Fruit fly (Drosophila melanogaster) whole organism, prepupa: Measurements from ENCODE around the gene Hsp70Ba.
A peak's percentile ranks its signal among the peaks of the same experiment; 100 is the strongest.

Experiments used
- Blimp-1 ChIP-seq: fragments of 200-800 bp; sonication (Bioruptor generic); optimal IDR thresholded peaks from 3 replicates; lab custom pipeline; 2017; ENCODE audit warnings: missing biosample characterization, missing genetic modification characterization, mild to moderate bottlenecking, moderate library complexity, missing genetic modification reagents
- CG10631 ChIP-seq: fragments of 200-800 bp; sonication (Bioruptor generic); optimal IDR thresholded peaks from 2 replicates; lab custom pipeline; 2016; ENCODE audit warnings: missing biosample characterization, missing genetic modification characterization
- CG15336 ChIP-seq: fragments of 200-800 bp; sonication (Bioruptor generic); IDR thresholded peaks from 2 replicates; pipeline ENCODE4 v1.3.6; 2022; ENCODE audit warnings: missing biosample characterization, missing genetic modification characterization
- CG1621 ChIP-seq: fragments of 200-800 bp; sonication (Bioruptor generic); optimal IDR thresholded peaks from 3 replicates; lab custom pipeline; 2018; ENCODE audit warnings: missing biosample characterization, mild to moderate bottlenecking, missing genetic modification characterization
- CG3032 ChIP-seq: fragments of 200-800 bp; optimal IDR thresholded peaks from 2 replicates; lab custom pipeline; 2019; ENCODE audit warnings: missing biosample characterization, mild to moderate bottlenecking, missing genetic modification characterization, moderate library complexity
- CG31627 ChIP-seq: fragments of 200-800 bp; sonication (Bioruptor generic); optimal IDR thresholded peaks from 3 replicates; lab custom pipeline; 2016; ENCODE audit warnings: missing biosample characterization, missing genetic modification characterization
- CG34406 ChIP-seq: fragments of 200-800 bp; sonication (Bioruptor generic); optimal IDR thresholded peaks from 3 replicates; lab custom pipeline; 2016; ENCODE audit warnings: missing biosample characterization, missing genetic modification characterization
- CG3919 ChIP-seq: fragments of 200-800 bp; sonication (Bioruptor generic); optimal IDR thresholded peaks from 3 replicates; lab custom pipeline; 2016; ENCODE audit warnings: missing biosample characterization, missing genetic modification characterization
- CG6163 ChIP-seq: fragments of 200-800 bp; sonication (Bioruptor generic); IDR thresholded peaks from 3 replicates; pipeline ENCODE4 v1.3.6; 2022; ENCODE audit warnings: missing biosample characterization, missing genetic modification characterization
- CG6276 ChIP-seq: fragments of 200-800 bp; sonication (Bioruptor generic); optimal IDR thresholded peaks from 2 replicates; lab custom pipeline; 2017; ENCODE audit warnings: missing biosample characterization, mild to moderate bottlenecking, missing genetic modification characterization
- CG6854 ChIP-seq: fragments of 200-800 bp; sonication (Bioruptor generic); optimal IDR thresholded peaks from 2 replicates; lab custom pipeline; 2017; ENCODE audit warnings: missing biosample characterization, mild to moderate bottlenecking, missing genetic modification characterization
- CG8119 ChIP-seq: fragments of 200-800 bp; sonication (Bioruptor generic); IDR thresholded peaks from 3 replicates; pipeline ENCODE4 v1.3.6; 2022; ENCODE audit warnings: missing biosample characterization, missing genetic modification characterization
- CG8319 ChIP-seq: fragments of 200-800 bp; sonication (Bioruptor generic); optimal IDR thresholded peaks from 3 replicates; lab custom pipeline; 2016; ENCODE audit warnings: missing biosample characterization, missing genetic modification characterization
- Eip78C ChIP-seq: fragments of 200-800 bp; sonication (Bioruptor generic); peaks from one replicate; lab custom pipeline; 2016; ENCODE audit warnings: missing biosample characterization, missing genetic modification characterization
- Hr38 ChIP-seq: sonication (Bioruptor generic); optimal IDR thresholded peaks from 2 replicates; lab custom pipeline; 2016; ENCODE audit warnings: missing biosample characterization, missing genetic modification characterization
- Hr39 ChIP-seq: fragments of 200-800 bp; sonication (Bioruptor generic); optimal IDR thresholded peaks from 2 replicates; lab custom pipeline; 2016; ENCODE audit warnings: missing biosample characterization, missing genetic modification characterization
- Sox14 ChIP-seq: fragments of 200-800 bp; sonication (Bioruptor generic); optimal IDR thresholded peaks from 3 replicates; lab custom pipeline; 2016; ENCODE audit warnings: missing biosample characterization, missing genetic modification characterization
- acj6 ChIP-seq: fragments of 200-800 bp; sonication (Bioruptor generic); optimal IDR thresholded peaks from 3 replicates; lab custom pipeline; 2016; ENCODE audit warnings: missing biosample characterization, missing genetic modification characterization
- cyc ChIP-seq: fragments of 200-800 bp; sonication (Bioruptor generic); optimal IDR thresholded peaks from 3 replicates; lab custom pipeline; 2016; ENCODE audit warnings: missing biosample characterization, missing genetic modification characterization
- dsx ChIP-seq: fragments of 200-800 bp; optimal IDR thresholded peaks from 3 replicates; lab custom pipeline; 2019; ENCODE audit warnings: missing biosample characterization, mild to moderate bottlenecking, missing genetic modification characterization, moderate library complexity; ENCODE audit not compliant: poor library complexity, severe bottlenecking
- esn ChIP-seq: fragments of 200-800 bp; sonication (Bioruptor generic); optimal IDR thresholded peaks from 2 replicates; lab custom pipeline; 2016; ENCODE audit warnings: missing biosample characterization, mild to moderate bottlenecking, missing genetic modification characterization, moderate library complexity
- fkh ChIP-seq: fragments of 200-800 bp; sonication (Bioruptor generic); optimal IDR thresholded peaks from 3 replicates; lab custom pipeline; 2017; ENCODE audit warnings: missing biosample characterization, mild to moderate bottlenecking, missing genetic modification characterization, moderate library complexity
- pdm3 ChIP-seq: fragments of 200-800 bp; sonication (Bioruptor generic); optimal IDR thresholded peaks from 3 replicates; lab custom pipeline; 2016; ENCODE audit warnings: missing biosample characterization, missing genetic modification characterization
- spab ChIP-seq: fragments of 200-800 bp; sonication (Bioruptor generic); optimal IDR thresholded peaks from 2 replicates; lab custom pipeline; 2017; ENCODE audit warnings: missing biosample characterization, mild to moderate bottlenecking, missing genetic modification characterization, missing genetic modification reagents
- ss ChIP-seq, 2 experiments: fragments of 200-800 bp; sonication (Bioruptor generic); optimal IDR thresholded peaks; 2 replicates in 1 of 2; 3 replicates in 1 of 2; lab custom pipeline; 2017 to 2018; ENCODE audit warnings: mild to moderate bottlenecking in 2 of 2, missing biosample characterization in 2 of 2, missing genetic modification characterization in 2 of 2, moderate library complexity in 1 of 2
- svp ChIP-seq: fragments of 200-800 bp; sonication (Bioruptor generic); peaks from one replicate; lab custom pipeline; 2016; ENCODE audit warnings: missing biosample characterization, missing genetic modification characterization
- topi ChIP-seq: fragments of 200-800 bp; sonication (Bioruptor generic); optimal IDR thresholded peaks from 3 replicates; lab custom pipeline; 2016; ENCODE audit warnings: missing biosample characterization, missing genetic modification characterization
- vri ChIP-seq: fragments of 200-800 bp; sonication (Bioruptor generic); optimal IDR thresholded peaks from 3 replicates; lab custom pipeline; 2016; ENCODE audit warnings: missing biosample characterization, mild to moderate bottlenecking, missing genetic modification characterization

The Hsp70Ba gene

dm6 chr3R:12431030-12431489 is 36.5 kb downstream of the Hsp70Ba start, which contains the start of gene Prosalpha2 (continued):
- TF ChIP-seq ss (GFP tag; optimal IDR thresholded peaks at IDR 0.05; lab: Kevin White, UChicago) (no peak), acj6 (GFP tag; lab: Kevin White, UChicago) (no peak), CG34406 (peak; percentile 16), cyc (GFP tag; lab: Kevin White, UChicago) (peak; percentile 23), CG10631 (GFP tag; lab: Kevin White, UChicago) (no peak), CG3919 (no peak), Hr38 (no peak)

dm6 chr3R:12429120-12429610 is 38.4 kb downstream of the Hsp70Ba start, which contains the start of the genes CG5641 and CG5245:
Gene CG5641 (minus strand): TSS chr3R:12429282.
Gene CG5245 (plus strand): TSS chr3R:12429560.
- TF ChIP-seq Eip78C (GFP tag; lab: Kevin White, UChicago): no peak
- peak; percentile 17 for TF ChIP-seq Sox14 (GFP tag; lab: Kevin White, UChicago)
- TF ChIP-seq Hr38: no peak

dm6 chr3R:12426310-12426653 is 41.3 kb downstream of the Hsp70Ba start, which contains the start of gene NANS:
Gene NANS (plus strand): TSS chr3R:12426578.
- TF ChIP-seq CG6163 (GFP tag; lab: Robert Waterston, UW) (no peak), CG6276 (GFP tag; lab: Kevin White, UChicago) (no peak), spab (no peak), fkh (GFP tag; lab: Kevin White, UChicago) (no peak), CG6854 (GFP tag; lab: Kevin White, UChicago) (peak; percentile 17), CG34406 (no peak), topi (GFP tag; lab: Kevin White, UChicago) (no peak)

dm6 chr3R:12425510-12426309 is 41.9 kb downstream of the Hsp70Ba start, which contains the start of gene Pp1-87B:
Gene Pp1-87B (minus strand): TSS chr3R:12425917.
- TF ChIP-seq Blimp-1 (GFP tag; lab: Kevin White, UChicago) (no peak), CG1621 (tag; lab: Kevin White, UChicago) (peak; percentile 20), Eip78C (GFP tag; lab: Kevin White, UChicago) (peak; percentile 69), CG3032 (tag; lab: Kevin White, UChicago) (peak; percentile 5), CG31627 (GFP tag; lab: Kevin White, UChicago) (peak; percentile 29), pdm3 (GFP tag; lab: Kevin White, UChicago) (no peak), esn (peak; percentile 17), CG10631 (GFP tag; lab: Kevin White, UChicago) (no peak), CG8119 (no peak), CG34406 (no peak), svp (GFP tag; lab: Kevin White, UChicago) (no peak)

- TF ChIP-seq CG8319 (GFP tag; lab: Kevin White, UChicago): no peak
- TF ChIP-seq Hr39 (GFP tag; lab: Kevin White, UChicago): no peak
- TF ChIP-seq vri (GFP tag; lab: Kevin White, UChicago): no peak
- no peak for TF ChIP-seq fkh (GFP tag; lab: Kevin White, UChicago)
- TF ChIP-seq CG15336: no peak
- TF ChIP-seq, all 60 proteins: peak for 0
Measured at dm6 chr3R:12423997-12424396, 43.6 kb downstream of the Hsp70Ba start.

DNA sequence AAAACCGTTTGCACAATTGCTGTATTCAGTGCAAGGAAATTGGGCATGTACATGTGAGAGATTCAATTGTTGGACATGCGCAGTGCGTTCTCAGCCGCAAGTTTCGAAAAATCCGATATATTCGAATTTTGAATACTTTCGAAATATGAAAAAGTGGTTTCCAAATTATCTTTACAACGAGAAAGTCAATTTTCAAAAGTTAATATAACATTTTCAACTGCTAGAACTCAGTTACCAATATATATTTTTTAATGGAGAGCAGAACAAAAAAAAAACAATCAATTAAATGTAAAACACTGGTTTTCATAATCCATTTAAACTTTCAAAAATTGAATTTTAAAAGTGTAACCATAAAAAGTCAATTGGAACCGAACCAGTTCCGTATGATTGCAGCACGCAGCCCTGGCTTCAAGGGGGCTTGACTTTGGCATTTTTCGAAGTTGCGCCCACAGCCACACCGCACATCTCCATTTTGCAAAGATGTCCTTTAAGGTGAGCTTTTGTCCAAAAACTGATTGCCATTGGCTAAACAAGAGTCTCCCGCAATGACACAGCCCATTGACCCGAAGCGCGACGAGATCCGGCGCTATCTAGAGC is 45.1 kb downstream of the Hsp70Ba start, which contains the start of the genes Scgbeta and CG17202:
Gene Scgbeta (minus strand): TSS at position 51 of the 597 bp plus-strand sequence.
Gene CG17202 (plus strand): TSS at position 390 of the 597 bp plus-strand sequence.
- TF ChIP-seq CG3032 (tag; lab: Kevin White, UChicago) (no peak), esn (peak; percentile 28), dsx (GFP tag; lab: Kevin White, UChicago) (no peak), Hr39 (GFP tag; lab: Kevin White, UChicago) (no peak)
- TF ChIP-seq, all 60 proteins: peak for 1
